Worm (Caenorhabditis elegans) whole organism, early embryonic: ENCODE results near the gene tmed-10.

ENCODE experiments used
- ceh-36 ChIP-seq: sonication (generic microtip); optimal IDR thresholded peaks from 2 replicates; lab custom pipeline; 2016; ENCODE audit warnings: missing genetic modification characterization, inconsistent platforms, missing compliant biosample characterization
- hmbx-1 ChIP-seq: sonication (generic microtip); optimal IDR thresholded peaks from 2 replicates; lab custom pipeline; 2016; ENCODE audit warnings: mild to moderate bottlenecking, missing genetic modification characterization, missing compliant biosample characterization
- hnd-1 ChIP-seq: sonication (generic microtip); optimal IDR thresholded peaks from 2 replicates; lab custom pipeline; 2016; ENCODE audit warnings: missing genetic modification characterization, missing compliant biosample characterization
- tbx-11 ChIP-seq: fragments of 200-800 bp; sonication (Bioruptor generic); IDR thresholded peaks from 2 replicates; pipeline ENCODE4 v1.3.6; 2022; ENCODE audit warnings: missing genetic modification characterization, missing compliant biosample characterization
- tbx-37 ChIP-seq: fragments of 200-800 bp; sonication (Bioruptor generic); conservative IDR thresholded peaks from 2 replicates; pipeline ENCODE4 v1.3.6; 2022; ENCODE audit warnings: missing genetic modification reagents, missing genetic modification characterization, missing compliant biosample characterization

DNA sequence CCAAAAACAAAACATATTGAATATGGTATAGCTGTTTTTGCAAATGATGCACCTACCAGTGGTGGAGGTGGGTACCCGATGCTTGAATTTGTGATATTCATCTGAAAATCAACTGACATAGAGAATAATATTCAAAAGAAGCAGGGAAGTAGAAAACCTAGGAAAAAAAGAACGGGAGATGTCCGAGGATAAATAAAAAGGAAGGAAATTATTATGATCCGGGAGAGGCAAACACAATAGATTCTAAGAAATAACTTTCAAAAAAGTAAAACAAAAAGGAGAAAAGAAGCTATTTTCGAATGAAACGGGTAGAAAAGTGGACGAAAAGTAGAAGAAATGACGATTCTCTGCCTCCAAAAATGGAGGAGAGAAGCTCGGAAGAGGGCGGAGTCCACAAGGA is 26.1 kb upstream of the tmed-10 start, which contains the start of gene npr-25:
- TF ChIP-seq hnd-1 (no peak), hmbx-1 (tag; lab: Kevin White, UChicago) (no peak), tbx-11 (GFP tag; lab: Robert Waterston, UW) (no peak), tbx-37 (GFP tag; lab: Robert Waterston, UW) (no peak), ceh-36 (tag; lab: Kevin White, UChicago) (no peak)
